Fruit fly (Drosophila melanogaster) S2 (cell line): ENCODE data around the gene CG5846.

Experiments
- CG8478 ChIP-seq: fragments of >200 bp; optimal IDR thresholded peaks from 2 replicates; lab custom pipeline; 2018
- CTCF ChIP-seq, 2 experiments: fragments of >200 bp; optimal IDR thresholded peaks; 2 replicates each; lab custom pipeline; 2018

DNA sequence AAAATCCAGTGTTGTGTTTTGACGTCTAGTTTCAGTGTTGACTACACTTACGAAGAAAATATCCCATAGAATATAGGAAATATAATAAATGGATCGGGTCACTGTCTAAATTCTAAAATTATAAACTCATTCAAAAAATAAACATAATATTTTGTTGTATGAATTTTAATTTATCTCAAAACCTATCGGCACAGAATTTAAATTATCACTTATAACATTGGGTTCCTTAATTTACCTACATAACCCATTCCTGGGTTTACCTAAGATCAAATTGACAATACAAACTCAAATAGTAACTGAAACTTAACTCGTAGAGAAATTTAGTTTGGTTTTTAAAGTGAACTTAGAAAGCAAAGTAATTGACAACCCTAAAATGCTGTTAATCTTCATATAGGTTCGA is 39.5 kb upstream of the CG5846 start:
- TF ChIP-seq CTCF (optimal IDR thresholded peaks at IDR 0.05; lab: Kevin White, UChicago) (no peak), CG8478 (lab: Kevin White, UChicago) (no peak)
